Fruit fly (Drosophila melanogaster) whole organism, embryonic: ENCODE data around the gene CG7634.
A peak's percentile ranks its signal among the peaks of the same experiment; 100 is the strongest.

Source experiments
- Atf3 ChIP-seq: fragments of 200-800 bp; sonication (Bioruptor generic); optimal IDR thresholded peaks from 3 replicates; lab custom pipeline; 2016; ENCODE audit warnings: missing biosample characterization, missing genetic modification characterization
- CG1024 ChIP-seq: fragments of 200-800 bp; sonication (Bioruptor generic); IDR thresholded peaks from 2 replicates; pipeline ENCODE4 v1.3.6; 2022; ENCODE audit warnings: missing biosample characterization, missing genetic modification characterization
- CG10565 ChIP-seq: fragments of 200-800 bp; sonication (Bioruptor generic); optimal IDR thresholded peaks from 3 replicates; lab custom pipeline; 2016; ENCODE audit warnings: missing biosample characterization, mild to moderate bottlenecking, missing genetic modification characterization
- CG12391 ChIP-seq: fragments of 200-800 bp; sonication (Bioruptor generic); optimal IDR thresholded peaks from 3 replicates; lab custom pipeline; 2018; ENCODE audit warnings: missing biosample characterization, mild to moderate bottlenecking, missing genetic modification characterization, moderate library complexity
- CG14050 ChIP-seq: fragments of 200-800 bp; sonication (Bioruptor generic); IDR thresholded peaks from 3 replicates; pipeline ENCODE4 v1.3.6; 2022; ENCODE audit warnings: missing biosample characterization, missing genetic modification characterization
- CG15073 ChIP-seq: fragments of 200-800 bp; sonication (Bioruptor generic); optimal IDR thresholded peaks from 2 replicates; lab custom pipeline; 2016; ENCODE audit warnings: missing biosample characterization, missing genetic modification characterization
- CG15696 ChIP-seq: fragments of 200-800 bp; sonication (Bioruptor generic); optimal IDR thresholded peaks from 2 replicates; lab custom pipeline; 2019; ENCODE audit warnings: missing biosample characterization, mild to moderate bottlenecking, missing genetic modification characterization, moderate library complexity
- CG17802 ChIP-seq: fragments of 200-800 bp; sonication (Bioruptor generic); optimal IDR thresholded peaks from 2 replicates; lab custom pipeline; 2018; ENCODE audit warnings: missing biosample characterization, mild to moderate bottlenecking, missing genetic modification characterization, moderate library complexity
- CG2712 ChIP-seq: fragments of 200-800 bp; optimal IDR thresholded peaks from 3 replicates; lab custom pipeline; 2019; ENCODE audit warnings: missing biosample characterization, mild to moderate bottlenecking, missing genetic modification characterization, moderate library complexity
- CG2889 ChIP-seq: fragments of 200-800 bp; sonication (Bioruptor generic); IDR thresholded peaks from 3 replicates; pipeline ENCODE4 v1.3.6; 2022; ENCODE audit warnings: missing biosample characterization, missing genetic modification characterization
- CG31388 ChIP-seq: fragments of 200-800 bp; sonication (Bioruptor generic); optimal IDR thresholded peaks from 2 replicates; lab custom pipeline; 2016; ENCODE audit warnings: missing biosample characterization, missing genetic modification characterization
- CG42726 ChIP-seq: fragments of 200-800 bp; sonication (Bioruptor generic); IDR thresholded peaks from 2 replicates; pipeline ENCODE4 v1.3.6; 2022; ENCODE audit warnings: missing biosample characterization, missing genetic modification characterization; ENCODE audit not compliant: partially characterized antibody
- CG4282 ChIP-seq: fragments of 200-800 bp; sonication (Bioruptor generic); optimal IDR thresholded peaks from 2 replicates; lab custom pipeline; 2016; ENCODE audit warnings: missing biosample characterization, missing genetic modification characterization
- CG4404 ChIP-seq: fragments of 200-800 bp; sonication (Bioruptor generic); IDR thresholded peaks from 2 replicates; pipeline ENCODE4 v1.3.6; 2022; ENCODE audit warnings: missing biosample characterization, missing genetic modification characterization
- CG8281 ChIP-seq: fragments of 200-800 bp; sonication (Bioruptor generic); optimal IDR thresholded peaks from 2 replicates; lab custom pipeline; 2018; ENCODE audit warnings: missing biosample characterization, mild to moderate bottlenecking, missing genetic modification characterization, moderate library complexity
- CG8290 ChIP-seq, 3 experiments: fragments of 200-800 bp; sonication (Bioruptor generic); optimal IDR thresholded peaks; 2 replicates each; lab custom pipeline; 2016 to 2019; ENCODE audit warnings: missing biosample characterization in 3 of 3, missing genetic modification characterization in 3 of 3, mild to moderate bottlenecking in 2 of 3, moderate library complexity in 1 of 3
- CG9817 ChIP-seq: fragments of 200-800 bp; sonication (Bioruptor generic); optimal IDR thresholded peaks from 2 replicates; lab custom pipeline; 2018; ENCODE audit warnings: missing biosample characterization, mild to moderate bottlenecking, missing genetic modification characterization, moderate library complexity
- D19A ChIP-seq: fragments of 200-800 bp; optimal IDR thresholded peaks from 3 replicates; lab custom pipeline; 2019; ENCODE audit warnings: missing biosample characterization, mild to moderate bottlenecking, missing genetic modification characterization, moderate library complexity
- Deaf1 ChIP-seq: fragments of 200-800 bp; optimal IDR thresholded peaks from 3 replicates; lab custom pipeline; 2019; ENCODE audit warnings: missing biosample characterization, mild to moderate bottlenecking, missing genetic modification characterization, moderate library complexity
- Dek ChIP-seq: fragments of 200-800 bp; sonication (Bioruptor generic); optimal IDR thresholded peaks from 3 replicates; lab custom pipeline; 2019; ENCODE audit warnings: missing biosample characterization, mild to moderate bottlenecking, missing genetic modification characterization, moderate library complexity
- E2f2 ChIP-seq: fragments of 200-800 bp; sonication (Bioruptor generic); IDR thresholded peaks from 2 replicates; pipeline ENCODE4 v1.3.6; 2022; ENCODE audit warnings: missing biosample characterization, missing genetic modification characterization
- Fer1 ChIP-seq: fragments of 200-800 bp; sonication (Bioruptor generic); optimal IDR thresholded peaks from 2 replicates; lab custom pipeline; 2017; ENCODE audit warnings: missing biosample characterization, mild to moderate bottlenecking, missing genetic modification characterization
- Hey ChIP-seq: fragments of 200-800 bp; sonication (Bioruptor generic); optimal IDR thresholded peaks from 3 replicates; lab custom pipeline; 2018; ENCODE audit warnings: missing biosample characterization, mild to moderate bottlenecking, missing genetic modification characterization
- HmgD ChIP-seq: fragments of 200-800 bp; sonication (Bioruptor generic); optimal IDR thresholded peaks from 3 replicates; lab custom pipeline; 2016; ENCODE audit warnings: missing biosample characterization, missing genetic modification characterization
- Hr3 ChIP-seq: fragments of 200-800 bp; sonication (Bioruptor generic); optimal IDR thresholded peaks from 3 replicates; lab custom pipeline; 2016; ENCODE audit warnings: missing biosample characterization, missing genetic modification characterization
- Lhr ChIP-seq: fragments of 200-800 bp; sonication (Bioruptor generic); optimal IDR thresholded peaks from 3 replicates; lab custom pipeline; 2017; ENCODE audit warnings: mild to moderate bottlenecking, missing biosample characterization, missing genetic modification reagents, missing genetic modification characterization
- Nf-YC ChIP-seq: fragments of 200-800 bp; optimal IDR thresholded peaks from 3 replicates; lab custom pipeline; 2019; ENCODE audit warnings: missing biosample characterization, mild to moderate bottlenecking, missing genetic modification characterization, moderate library complexity
- Trl ChIP-seq, 3 experiments: fragments of >200 bp in 2 of 3; fragments of 200-800 bp in 1 of 3; sonication (Bioruptor generic) in 1 of 3; optimal IDR thresholded peaks; 2 replicates in 1 of 3; 3 replicates in 2 of 3; lab custom pipeline; 2016 to 2017; ENCODE audit warnings: missing biosample characterization in 1 of 3, missing genetic modification characterization in 1 of 3
- Usf ChIP-seq: fragments of 200-800 bp; sonication (Bioruptor generic); optimal IDR thresholded peaks from 2 replicates; lab custom pipeline; 2017; ENCODE audit warnings: missing genotype, missing biosample characterization, missing genetic modification characterization
- Xbp1 ChIP-seq: fragments of 200-800 bp; sonication (Bioruptor generic); optimal IDR thresholded peaks from 3 replicates; lab custom pipeline; 2016; ENCODE audit warnings: missing biosample characterization, mild to moderate bottlenecking, missing genetic modification characterization
- cato ChIP-seq: fragments of 200-800 bp; sonication (Bioruptor generic); optimal IDR thresholded peaks from 2 replicates; lab custom pipeline; 2016; ENCODE audit warnings: missing biosample characterization, missing genetic modification characterization, borderline replicate concordance
- chm ChIP-seq: fragments of 200-800 bp; sonication (Bioruptor generic); IDR thresholded peaks from 2 replicates; pipeline ENCODE4 v1.3.6; 2022; ENCODE audit warnings: missing biosample characterization, missing genetic modification characterization
- croc ChIP-seq: fragments of 200-800 bp; sonication (Bioruptor generic); conservative IDR thresholded peaks from 3 replicates; pipeline ENCODE4 v1.3.6; 2022; ENCODE audit warnings: missing biosample characterization, missing genetic modification characterization
- crp ChIP-seq, 2 experiments: fragments of 200-800 bp; sonication (Bioruptor generic); optimal IDR thresholded peaks; 2 replicates in 1 of 2; 3 replicates in 1 of 2; lab custom pipeline; 2017; ENCODE audit warnings: missing biosample characterization in 2 of 2, missing genetic modification characterization in 2 of 2, mild to moderate bottlenecking in 1 of 2, moderate library complexity in 1 of 2
- dm ChIP-seq: fragments of 200-800 bp; sonication (Bioruptor generic); optimal IDR thresholded peaks from 3 replicates; lab custom pipeline; 2016; ENCODE audit warnings: missing biosample characterization, missing genetic modification characterization
- ems ChIP-seq: fragments of 200-800 bp; sonication (Bioruptor generic); optimal IDR thresholded peaks from 3 replicates; lab custom pipeline; 2016; ENCODE audit warnings: missing biosample characterization, missing genetic modification characterization
- en ChIP-seq: fragments of 200-800 bp; sonication (Bioruptor generic); optimal IDR thresholded peaks from 2 replicates; lab custom pipeline; 2016; ENCODE audit warnings: missing biosample characterization, missing genetic modification characterization
- gro ChIP-seq: fragments of 200-800 bp; sonication (Bioruptor generic); optimal IDR thresholded peaks from 2 replicates; lab custom pipeline; 2016; ENCODE audit warnings: missing biosample characterization, missing genetic modification characterization
- gt ChIP-seq: fragments of 200-800 bp; sonication (Bioruptor generic); IDR thresholded peaks from 2 replicates; pipeline ENCODE4 v1.3.6; 2022; ENCODE audit warnings: missing biosample characterization, missing genetic modification characterization
- lola ChIP-seq, 3 experiments: fragments of >200 bp in 2 of 3; fragments of 200-800 bp in 1 of 3; sonication (Bioruptor generic) in 1 of 3; optimal IDR thresholded peaks; 2 replicates each; lab custom pipeline; 2017 to 2019; ENCODE audit warnings: missing biosample characterization in 3 of 3, missing genetic modification characterization in 3 of 3, mild to moderate bottlenecking in 1 of 3, moderate library complexity in 1 of 3
- mam ChIP-seq: fragments of 200-800 bp; sonication (Bioruptor generic); optimal IDR thresholded peaks from 3 replicates; lab custom pipeline; 2016; ENCODE audit warnings: missing biosample characterization, missing genetic modification characterization
- so ChIP-seq: fragments of 200-800 bp; sonication (Bioruptor generic); IDR thresholded peaks from 3 replicates; pipeline ENCODE4 v1.3.6; 2022; ENCODE audit warnings: missing biosample characterization, missing genetic modification characterization
- sqz ChIP-seq: fragments of 200-800 bp; sonication (Bioruptor generic); optimal IDR thresholded peaks from 3 replicates; lab custom pipeline; 2018; ENCODE audit warnings: missing biosample characterization, mild to moderate bottlenecking, missing genetic modification characterization
- sug ChIP-seq: fragments of 200-800 bp; optimal IDR thresholded peaks from 2 replicates; lab custom pipeline; 2019; ENCODE audit warnings: missing biosample characterization, mild to moderate bottlenecking, missing genetic modification characterization, moderate library complexity
- tin ChIP-seq: fragments of 200-800 bp; sonication (Bioruptor generic); optimal IDR thresholded peaks from 3 replicates; lab custom pipeline; 2016; ENCODE audit warnings: missing biosample characterization, missing genetic modification characterization
- toy ChIP-seq: fragments of 200-800 bp; sonication (Bioruptor generic); IDR thresholded peaks from 2 replicates; pipeline ENCODE4 v1.3.6; 2022; ENCODE audit warnings: missing biosample characterization, missing genetic modification characterization
- usp ChIP-seq: fragments of >200 bp; optimal IDR thresholded peaks from 2 replicates; lab custom pipeline; 2017; ENCODE audit warnings: missing biosample characterization, missing genetic modification characterization
- wek ChIP-seq: fragments of 200-800 bp; sonication (Bioruptor generic); optimal IDR thresholded peaks from 3 replicates; lab custom pipeline; 2018; ENCODE audit warnings: missing biosample characterization, mild to moderate bottlenecking, missing genetic modification characterization, moderate library complexity
- zen ChIP-seq: fragments of 200-800 bp; sonication (Bioruptor generic); optimal IDR thresholded peaks from 3 replicates; lab custom pipeline; 2018; ENCODE audit warnings: missing biosample characterization, mild to moderate bottlenecking, missing genetic modification characterization, moderate library complexity

CG7634 gene

DNA sequence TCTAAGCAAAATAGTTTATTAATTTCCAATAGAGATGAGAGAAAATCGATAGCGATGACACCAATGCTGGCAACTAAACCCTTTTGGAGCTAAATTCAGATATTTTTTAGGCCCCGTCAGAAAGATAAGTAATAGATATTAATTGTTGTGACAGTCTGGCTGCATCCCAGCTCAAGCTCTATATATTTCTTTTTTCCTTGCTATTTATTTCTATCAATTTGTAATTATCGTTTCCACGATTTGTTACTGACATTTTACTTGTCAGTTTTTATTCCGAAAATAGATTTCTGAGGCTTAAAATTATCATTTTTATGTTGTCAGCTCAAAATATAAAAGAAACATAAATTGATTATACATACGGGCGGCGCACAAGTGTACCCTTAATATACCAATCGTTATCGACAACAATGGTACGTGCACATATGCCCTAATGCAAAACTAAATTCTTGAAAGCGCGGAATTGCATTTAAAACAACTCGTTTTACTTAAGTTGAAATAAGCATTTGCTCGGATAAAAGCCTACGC, 3.7 kb downstream of the CG7634 start, which contains the start of the genes CRIF and SMC5 (continued):
- TF ChIP-seq HmgD (GFP tag; lab: Kevin White, UChicago) (peak; percentile 40), gt (GFP tag; lab: Robert Waterston, UW) (no peak), usp (GFP tag; lab: Kevin White, UChicago) (no peak), lola (GFP tag; optimal IDR thresholded peaks at IDR 0.05; lab: Kevin White, UChicago) (peak in 1 of 3 experiments; percentile 72), toy (GFP tag; lab: Robert Waterston, UW) (no peak), croc (0 out of 3 replicates have a peak, but pooled peaks have one; percentile 31), Xbp1 (GFP tag; lab: Kevin White, UChicago) (peak; percentile 81), ems (GFP tag; lab: Kevin White, UChicago) (peak; percentile 30), CG14050 (GFP tag; lab: Robert Waterston, UW) (0 out of 3 replicates have a peak, but pooled peaks have one; percentile 27), mam (GFP tag; lab: Kevin White, UChicago) (peak; percentile 82), sug (peak; percentile 76), sqz (no peak), Lhr (GFP tag; lab: Kevin White, UChicago) (peak; percentile 24), CG4282 (GFP tag; lab: Kevin White, UChicago) (no peak), cato (GFP tag; lab: Kevin White, UChicago) (no peak), Deaf1 (tag; lab: Kevin White, UChicago) (no peak), Trl (optimal IDR thresholded peaks at IDR 0.05; lab: Kevin White, UChicago) (no peak), Trl (GFP tag; optimal IDR thresholded peaks at IDR 0.05; lab: Kevin White, UChicago) (peak; percentile 67), D19A (tag; lab: Kevin White, UChicago) (peak; percentile 23), CG8281 (tag; lab: Kevin White, UChicago) (no peak), zen (tag; lab: Kevin White, UChicago) (peak; percentile 61), dm (GFP tag; lab: Kevin White, UChicago) (peak; percentile 33), CG12391 (tag; lab: Kevin White, UChicago) (peak; percentile 80), CG15073 (GFP tag; lab: Kevin White, UChicago) (no peak), CG15696 (tag; lab: Kevin White, UChicago) (peak; percentile 67), CG42726 (GFP tag; lab: Robert Waterston, UW) (no peak), CG9817 (peak; percentile 70), CG2889 (GFP tag; lab: Robert Waterston, UW) (0 out of 3 replicates have a peak, but pooled peaks have one; percentile 43), E2f2 (GFP tag; lab: Robert Waterston, UW) (peak; percentile 61), CG4404 (GFP tag; lab: Robert Waterston, UW) (peak; percentile 60), CG8290 (GFP tag; optimal IDR thresholded peaks at IDR 0.05; lab: Kevin White, UChicago) (peak; percentile 70), CG8290 (tag; optimal IDR thresholded peaks at IDR 0.05; lab: Kevin White, UChicago) (no peak), CG1024 (GFP tag; lab: Robert Waterston, UW) (no peak), Fer1 (GFP tag; lab: Kevin White, UChicago) (peak; percentile 44), chm (peak; percentile 49; the same call in 1 of the 2 replicates), CG31388 (GFP tag; lab: Kevin White, UChicago) (no peak), crp (GFP tag; optimal IDR thresholded peaks at IDR 0.05; lab: Kevin White, UChicago) (peak in 1 of 2 experiments; percentile 5), CG2712 (tag; lab: Kevin White, UChicago) (peak; percentile 75), so (no peak), CG17802 (tag; lab: Kevin White, UChicago) (peak; percentile 94), CG10565 (GFP tag; lab: Kevin White, UChicago) (no peak), Dek (tag; lab: Kevin White, UChicago) (peak; percentile 54), Atf3 (GFP tag; lab: Kevin White, UChicago) (peak; percentile 40), tin (peak; percentile 56), wek (GFP tag; lab: Kevin White, UChicago) (peak; percentile 94), Usf (GFP tag; lab: Kevin White, UChicago) (no peak), Nf-YC (tag; lab: Kevin White, UChicago) (peak; percentile 70), gro (peak; percentile 56), Hey (no peak), Hr3 (GFP tag; lab: Kevin White, UChicago) (peak; percentile 67), en (GFP tag; lab: Kevin White, UChicago) (peak; percentile 0)
